Fruit fly (Drosophila melanogaster) whole organism, prepupa: ENCODE data around the gene CG33090.

Experiments
- CG10631 ChIP-seq: fragments of 200-800 bp; sonication (Bioruptor generic); optimal IDR thresholded peaks from 2 replicates; lab custom pipeline; 2016; ENCODE audit warnings: missing biosample characterization, missing genetic modification characterization
- CG11762 ChIP-seq: fragments of 200-800 bp; sonication (Bioruptor generic); optimal IDR thresholded peaks from 3 replicates; lab custom pipeline; 2016; ENCODE audit warnings: missing biosample characterization, missing genetic modification characterization; ENCODE audit not compliant: insufficient read depth
- CG15336 ChIP-seq: fragments of 200-800 bp; sonication (Bioruptor generic); IDR thresholded peaks from 2 replicates; pipeline ENCODE4 v1.3.6; 2022; ENCODE audit warnings: missing biosample characterization, missing genetic modification characterization
- CG1621 ChIP-seq: fragments of 200-800 bp; sonication (Bioruptor generic); optimal IDR thresholded peaks from 3 replicates; lab custom pipeline; 2018; ENCODE audit warnings: missing biosample characterization, mild to moderate bottlenecking, missing genetic modification characterization
- CG16779 ChIP-seq: fragments of 200-800 bp; sonication (Bioruptor generic); optimal IDR thresholded peaks from 3 replicates; lab custom pipeline; 2017; ENCODE audit warnings: missing biosample characterization, mild to moderate bottlenecking, missing genetic modification characterization
- CG3032 ChIP-seq: fragments of 200-800 bp; optimal IDR thresholded peaks from 2 replicates; lab custom pipeline; 2019; ENCODE audit warnings: missing biosample characterization, mild to moderate bottlenecking, missing genetic modification characterization, moderate library complexity
- CG31627 ChIP-seq: fragments of 200-800 bp; sonication (Bioruptor generic); optimal IDR thresholded peaks from 3 replicates; lab custom pipeline; 2016; ENCODE audit warnings: missing biosample characterization, missing genetic modification characterization
- CG32006 ChIP-seq: fragments of 200-800 bp; sonication (Bioruptor generic); optimal IDR thresholded peaks from 3 replicates; lab custom pipeline; 2017; ENCODE audit warnings: missing biosample characterization, mild to moderate bottlenecking, missing genetic modification characterization
- CG3919 ChIP-seq: fragments of 200-800 bp; sonication (Bioruptor generic); optimal IDR thresholded peaks from 3 replicates; lab custom pipeline; 2016; ENCODE audit warnings: missing biosample characterization, missing genetic modification characterization
- CG4318 ChIP-seq: fragments of 200-800 bp; sonication (Bioruptor generic); optimal IDR thresholded peaks from 3 replicates; lab custom pipeline; 2017; ENCODE audit warnings: missing biosample characterization, mild to moderate bottlenecking, missing genetic modification characterization
- CG6163 ChIP-seq: fragments of 200-800 bp; sonication (Bioruptor generic); IDR thresholded peaks from 3 replicates; pipeline ENCODE4 v1.3.6; 2022; ENCODE audit warnings: missing biosample characterization, missing genetic modification characterization
- CG6276 ChIP-seq: fragments of 200-800 bp; sonication (Bioruptor generic); optimal IDR thresholded peaks from 2 replicates; lab custom pipeline; 2017; ENCODE audit warnings: missing biosample characterization, mild to moderate bottlenecking, missing genetic modification characterization
- CG6792 ChIP-seq: fragments of 200-800 bp; sonication (Bioruptor generic); optimal IDR thresholded peaks from 3 replicates; lab custom pipeline; 2016; ENCODE audit warnings: missing biosample characterization, missing genetic modification characterization
- CG6854 ChIP-seq: fragments of 200-800 bp; sonication (Bioruptor generic); optimal IDR thresholded peaks from 2 replicates; lab custom pipeline; 2017; ENCODE audit warnings: missing biosample characterization, mild to moderate bottlenecking, missing genetic modification characterization
- CG7368 ChIP-seq: fragments of 200-800 bp; sonication (Bioruptor generic); optimal IDR thresholded peaks from 3 replicates; lab custom pipeline; 2016; ENCODE audit warnings: missing biosample characterization, missing genetic modification characterization
- CG8119 ChIP-seq: fragments of 200-800 bp; sonication (Bioruptor generic); IDR thresholded peaks from 3 replicates; pipeline ENCODE4 v1.3.6; 2022; ENCODE audit warnings: missing biosample characterization, missing genetic modification characterization
- CG8319 ChIP-seq: fragments of 200-800 bp; sonication (Bioruptor generic); optimal IDR thresholded peaks from 3 replicates; lab custom pipeline; 2016; ENCODE audit warnings: missing biosample characterization, missing genetic modification characterization
- CG8632 ChIP-seq: fragments of 200-800 bp; sonication (Bioruptor generic); optimal IDR thresholded peaks from 3 replicates; lab custom pipeline; 2016; ENCODE audit warnings: missing biosample characterization, missing genetic modification characterization
- Eip75B ChIP-seq: fragments of 200-800 bp; sonication (Bioruptor generic); optimal IDR thresholded peaks from 3 replicates; lab custom pipeline; 2016; ENCODE audit warnings: missing biosample characterization, missing genetic modification characterization
- Eip78C ChIP-seq: fragments of 200-800 bp; sonication (Bioruptor generic); peaks from one replicate; lab custom pipeline; 2016; ENCODE audit warnings: missing biosample characterization, missing genetic modification characterization
- Ets21C ChIP-seq: fragments of 200-800 bp; sonication (Bioruptor generic); optimal IDR thresholded peaks from 3 replicates; lab custom pipeline; 2016; ENCODE audit warnings: missing biosample characterization, missing genetic modification characterization
- Ets96B ChIP-seq: fragments of 200-800 bp; optimal IDR thresholded peaks from 2 replicates; lab custom pipeline; 2019; ENCODE audit warnings: missing biosample characterization, mild to moderate bottlenecking, missing genetic modification characterization, moderate library complexity
- Gug ChIP-seq: fragments of 200-800 bp; sonication (Bioruptor generic); IDR thresholded peaks from 2 replicates; pipeline ENCODE4 v1.3.6; 2022; ENCODE audit warnings: missing biosample characterization, missing genetic modification characterization
- Hr38 ChIP-seq: sonication (Bioruptor generic); optimal IDR thresholded peaks from 2 replicates; lab custom pipeline; 2016; ENCODE audit warnings: missing biosample characterization, missing genetic modification characterization
- Hr4 ChIP-seq: fragments of 200-800 bp; sonication (Bioruptor generic); optimal IDR thresholded peaks from 3 replicates; lab custom pipeline; 2016; ENCODE audit warnings: missing biosample characterization, missing genetic modification characterization
- OdsH ChIP-seq: fragments of 200-800 bp; sonication (Bioruptor generic); optimal IDR thresholded peaks from 3 replicates; lab custom pipeline; 2016; ENCODE audit warnings: missing biosample characterization, missing genetic modification characterization
- Sox14 ChIP-seq: fragments of 200-800 bp; sonication (Bioruptor generic); optimal IDR thresholded peaks from 3 replicates; lab custom pipeline; 2016; ENCODE audit warnings: missing biosample characterization, missing genetic modification characterization
- Sox15 ChIP-seq: fragments of 200-800 bp; sonication (Bioruptor generic); optimal IDR thresholded peaks from 3 replicates; lab custom pipeline; 2016; ENCODE audit warnings: missing biosample characterization, missing genetic modification characterization
- acj6 ChIP-seq: fragments of 200-800 bp; sonication (Bioruptor generic); optimal IDR thresholded peaks from 3 replicates; lab custom pipeline; 2016; ENCODE audit warnings: missing biosample characterization, missing genetic modification characterization
- dac ChIP-seq: fragments of 200-800 bp; sonication (Bioruptor generic); optimal IDR thresholded peaks from 2 replicates; lab custom pipeline; 2017; ENCODE audit warnings: missing biosample characterization, mild to moderate bottlenecking, missing genetic modification characterization
- dsx ChIP-seq: fragments of 200-800 bp; optimal IDR thresholded peaks from 3 replicates; lab custom pipeline; 2019; ENCODE audit warnings: missing biosample characterization, mild to moderate bottlenecking, missing genetic modification characterization, moderate library complexity; ENCODE audit not compliant: poor library complexity, severe bottlenecking
- fd85E ChIP-seq: fragments of 200-800 bp; sonication (Bioruptor generic); optimal IDR thresholded peaks from 3 replicates; lab custom pipeline; 2016; ENCODE audit warnings: missing biosample characterization, missing genetic modification characterization
- lz ChIP-seq: fragments of 200-800 bp; sonication (Bioruptor generic); optimal IDR thresholded peaks from 3 replicates; lab custom pipeline; 2016; ENCODE audit warnings: missing biosample characterization, missing genetic modification characterization
- salr ChIP-seq, 2 experiments: fragments of 200-800 bp; sonication (Bioruptor generic); optimal IDR thresholded peaks; 3 replicates each; lab custom pipeline; 2016 to 2018; ENCODE audit warnings: missing biosample characterization in 2 of 2, missing genetic modification characterization in 2 of 2, mild to moderate bottlenecking in 1 of 2
- ss ChIP-seq, 2 experiments: fragments of 200-800 bp; sonication (Bioruptor generic); optimal IDR thresholded peaks; 2 replicates in 1 of 2; 3 replicates in 1 of 2; lab custom pipeline; 2017 to 2018; ENCODE audit warnings: mild to moderate bottlenecking in 2 of 2, missing biosample characterization in 2 of 2, missing genetic modification characterization in 2 of 2, moderate library complexity in 1 of 2
- svp ChIP-seq: fragments of 200-800 bp; sonication (Bioruptor generic); peaks from one replicate; lab custom pipeline; 2016; ENCODE audit warnings: missing biosample characterization, missing genetic modification characterization
- vri ChIP-seq: fragments of 200-800 bp; sonication (Bioruptor generic); optimal IDR thresholded peaks from 3 replicates; lab custom pipeline; 2016; ENCODE audit warnings: missing biosample characterization, mild to moderate bottlenecking, missing genetic modification characterization

Gene CG33090

DNA sequence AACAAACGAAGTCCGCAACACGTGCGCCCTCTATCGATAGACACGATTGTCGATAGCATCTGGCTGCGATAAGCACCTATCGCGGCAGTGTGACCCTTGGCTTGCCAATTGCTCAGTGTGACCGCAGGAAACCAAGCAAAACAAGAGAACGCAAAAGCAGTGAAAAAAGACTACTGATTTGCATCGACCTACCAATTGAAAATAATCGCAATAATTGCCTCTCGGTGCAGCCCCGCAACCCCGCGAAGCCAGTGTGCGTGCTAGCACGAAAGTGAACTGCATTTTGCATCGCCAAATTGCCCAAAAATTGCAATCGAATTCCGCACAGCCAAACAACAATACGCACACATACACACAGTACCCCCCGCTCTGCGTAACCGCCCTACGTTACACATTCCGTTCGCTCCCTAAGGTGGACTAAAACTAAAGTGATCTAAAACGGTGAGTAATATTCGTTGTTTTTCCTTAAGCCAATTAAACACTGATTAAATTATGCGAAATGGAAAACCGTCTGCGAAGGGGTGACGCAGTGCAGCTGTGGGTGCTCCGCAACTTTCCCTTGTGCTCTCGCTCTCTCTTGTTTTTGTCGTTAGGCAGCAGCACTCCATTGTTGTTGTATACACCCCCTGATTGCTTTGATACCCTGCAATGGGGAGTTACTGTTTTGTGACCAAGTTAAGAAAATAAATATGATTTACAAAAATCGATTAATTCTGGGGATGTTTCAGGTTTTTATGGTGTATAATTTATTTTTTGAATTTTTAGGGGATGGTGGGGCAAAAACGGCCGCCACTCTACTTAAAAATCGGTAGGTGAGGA is 21.3 kb downstream of the CG33090 start, which contains the start of gene Rab14 (continued):
- TF ChIP-seq lz (GFP tag; lab: Kevin White, UChicago) (peak; percentile 83), CG6792 (GFP tag; lab: Kevin White, UChicago) (peak; percentile 78), CG3919 (GFP tag; lab: Kevin White, UChicago) (peak; percentile 84), CG8119 (GFP tag; lab: Robert Waterston, UW) (peak; percentile 84), Hr4 (GFP tag; lab: Kevin White, UChicago) (peak; percentile 87), Sox15 (GFP tag; lab: Kevin White, UChicago) (peak; percentile 68), CG11762 (GFP tag; lab: Kevin White, UChicago) (peak; percentile 41), dac (GFP tag; lab: Kevin White, UChicago) (peak; percentile 81), salr (GFP tag; optimal IDR thresholded peaks at IDR 0.05; lab: Kevin White, UChicago) (peak; percentile 69 to 71), CG10631 (GFP tag; lab: Kevin White, UChicago) (peak; percentile 77), CG6276 (GFP tag; lab: Kevin White, UChicago) (peak; percentile 78), Eip75B (GFP tag; lab: Kevin White, UChicago) (peak; percentile 75), Ets96B (tag; lab: Kevin White, UChicago) (peak; percentile 57), CG8319 (GFP tag; lab: Kevin White, UChicago) (peak; percentile 47), CG16779 (tag; lab: Kevin White, UChicago) (peak; percentile 61), CG15336 (GFP tag; lab: Robert Waterston, UW) (peak; percentile 85), dsx (GFP tag; lab: Kevin White, UChicago) (peak; percentile 39), Hr38 (GFP tag; lab: Kevin White, UChicago) (peak; percentile 45), Sox14 (GFP tag; lab: Kevin White, UChicago) (peak; percentile 83), Ets21C (GFP tag; lab: Kevin White, UChicago) (peak; percentile 63), CG4318 (GFP tag; lab: Kevin White, UChicago) (peak; percentile 81), Gug (GFP tag; lab: Robert Waterston, UW) (peak; percentile 74), ss (GFP tag; optimal IDR thresholded peaks at IDR 0.05; lab: Kevin White, UChicago) (peak; percentile 8 to 58), CG7368 (GFP tag; lab: Kevin White, UChicago) (peak; percentile 63), fd85E (GFP tag; lab: Kevin White, UChicago) (no peak), CG1621 (peak; percentile 48), vri (no peak), OdsH (GFP tag; lab: Kevin White, UChicago) (peak; percentile 84)

dm6 chr2L:14355852-14356174 is 21.9 kb downstream of the CG33090 start:
- TF ChIP-seq Eip78C = peak; percentile 56
- no peak for TF ChIP-seq CG8632 (GFP tag; lab: Kevin White, UChicago)
- peak; percentile 26 for TF ChIP-seq CG3032
- no peak for TF ChIP-seq Sox15 (GFP tag; lab: Kevin White, UChicago)
- TF ChIP-seq CG6854 (GFP tag; lab: Kevin White, UChicago) = no peak
- peak; percentile 33 for TF ChIP-seq Hr4 (GFP tag; lab: Kevin White, UChicago)
- TF ChIP-seq CG4318 (GFP tag; lab: Kevin White, UChicago) = peak; percentile 27
- no peak for TF ChIP-seq CG6163 (GFP tag; lab: Robert Waterston, UW)
- peak in 1 of 2 experiments; percentile 1 for TF ChIP-seq salr (GFP tag; optimal IDR thresholded peaks at IDR 0.05; lab: Kevin White, UChicago)
- TF ChIP-seq Sox14 (GFP tag; lab: Kevin White, UChicago) = no peak
- peak; percentile 16 for TF ChIP-seq acj6 (GFP tag; lab: Kevin White, UChicago)
- TF ChIP-seq CG31627 (GFP tag; lab: Kevin White, UChicago) = no peak

dm6 chr2L:14356279-14356678 is 22.3 kb downstream of the CG33090 start:
- no peak for TF ChIP-seq CG32006 (GFP tag; lab: Kevin White, UChicago)
- peak; percentile 5 for TF ChIP-seq vri
- peak; percentile 70 for TF ChIP-seq svp
- TF ChIP-seq, all 60 proteins: peak for 2
